Worm (Caenorhabditis elegans) whole organism, dauer: ENCODE data around the gene C14A6.12.

ENCODE experiments used
- unc-62 ChIP-seq: sonication (generic microtip); optimal IDR thresholded peaks from 2 replicates; lab custom pipeline; 2017; ENCODE audit warnings: missing biosample characterization, missing genetic modification reagents, missing genetic modification characterization

C14A6.12 gene

DNA sequence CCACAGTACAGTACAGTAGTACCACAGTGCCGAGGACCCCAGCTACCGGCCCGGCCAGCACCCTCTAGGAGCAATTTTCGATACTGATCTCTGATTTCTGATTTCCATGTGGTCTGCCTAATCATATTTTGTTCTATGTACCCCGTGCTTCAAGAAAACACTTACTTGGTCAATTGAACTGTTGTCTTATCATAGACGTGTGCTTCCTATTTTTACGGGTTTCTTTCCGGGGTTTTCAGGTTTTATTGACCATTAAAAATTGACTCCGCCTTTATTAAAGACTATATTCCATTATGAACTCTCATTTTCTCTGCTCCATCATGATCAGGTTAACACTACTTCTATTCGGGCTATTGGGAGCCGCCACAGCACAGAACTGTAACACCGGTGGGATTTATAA is 4.8 kb downstream of the C14A6.12 start, which contains the start of gene clec-48:
TSS of gene clec-48 (plus strand) at position 320 of the 400 bp plus-strand sequence.
- TF ChIP-seq unc-62 = no peak

DNA sequence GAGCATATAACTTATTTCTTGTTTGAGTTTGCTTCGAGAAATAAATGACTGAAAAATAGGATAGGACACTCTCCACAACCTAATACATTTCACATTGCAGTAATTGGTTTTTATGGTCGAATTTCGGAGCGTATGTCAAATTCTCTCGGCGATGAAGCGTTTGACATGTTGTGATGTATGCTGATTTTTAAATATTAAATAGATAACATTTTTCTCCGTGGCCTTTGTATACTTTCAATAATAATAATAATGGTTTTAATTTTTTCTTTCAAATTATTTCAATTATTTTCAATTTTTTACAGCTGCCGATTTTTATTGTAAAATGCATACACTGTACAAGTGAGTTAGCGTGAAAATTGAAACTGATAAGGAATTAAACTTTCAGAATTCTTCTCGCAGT is 16.4 kb downstream of the C14A6.12 start, which contains the start of gene C14A6.3:
TSS of gene C14A6.3 (plus strand) at position 301 of the 400 bp plus-strand sequence.
- TF ChIP-seq unc-62 = no peak

DNA sequence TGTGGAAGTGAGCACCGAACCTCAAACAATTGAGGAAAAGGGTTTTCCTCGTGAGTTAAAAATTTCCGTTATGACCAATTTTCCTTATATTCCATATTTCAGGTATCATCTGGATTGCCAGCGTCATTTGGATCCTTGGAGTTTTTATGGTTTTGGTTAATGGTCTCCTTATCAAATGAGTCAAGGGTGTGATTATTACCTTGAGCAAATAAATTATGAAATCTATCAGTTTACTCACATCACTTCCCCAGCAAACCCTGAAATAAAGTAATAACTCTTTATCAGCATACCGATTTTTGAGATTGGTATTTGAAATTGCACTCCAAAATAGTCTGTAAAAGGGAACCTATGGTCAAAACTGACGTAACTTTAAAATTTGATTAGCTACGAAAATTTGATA is 18.0 kb downstream of the C14A6.12 start:
- TF ChIP-seq unc-62 = no peak

DNA sequence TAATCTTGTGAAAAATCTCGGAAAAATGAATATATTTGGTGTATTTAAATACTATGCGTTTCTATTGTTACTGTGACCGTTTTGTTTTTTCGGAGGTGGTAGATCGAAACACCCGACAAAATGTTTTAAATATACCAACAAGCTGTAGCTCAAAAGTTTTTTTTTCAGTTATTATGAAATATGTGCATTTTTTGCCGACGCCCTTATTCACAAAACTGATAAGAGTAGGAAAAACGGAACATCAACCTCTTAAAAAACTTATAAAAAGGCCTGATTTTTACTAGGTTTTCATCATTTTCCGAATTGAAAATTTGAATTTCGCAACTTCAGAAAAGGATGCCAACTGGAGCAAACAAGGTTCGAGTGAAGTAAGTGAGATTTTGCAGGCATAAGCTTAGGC is 19.0 kb downstream of the C14A6.12 start, which contains the start of gene Y37H2A.14:
TSS of gene Y37H2A.14 (plus strand) at position 301 of the 400 bp plus-strand sequence.
- TF ChIP-seq unc-62 = no peak

DNA sequence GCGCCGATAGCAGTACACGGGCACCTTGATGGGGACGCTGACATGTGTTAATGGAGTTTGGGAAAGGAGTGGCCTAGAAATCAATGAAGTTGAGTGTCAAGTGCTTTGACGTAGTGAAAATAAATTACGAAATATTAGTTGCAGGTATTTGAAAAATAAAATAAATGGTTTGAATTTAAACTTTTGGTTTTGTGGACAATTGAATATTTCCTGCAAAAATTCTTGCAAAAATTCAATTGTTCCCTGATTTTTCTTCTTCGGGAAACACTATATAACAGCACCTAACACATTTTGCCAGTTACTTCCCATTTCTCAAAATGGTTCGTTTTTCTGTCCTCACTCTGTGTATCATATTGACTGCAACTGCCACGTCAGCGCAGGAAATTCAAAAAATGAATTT is 19.9 kb downstream of the C14A6.12 start, which contains the start of gene Y37H2A.13:
TSS of gene Y37H2A.13 (plus strand) at position 301 of the 400 bp plus-strand sequence.
- TF ChIP-seq unc-62 = no peak

DNA sequence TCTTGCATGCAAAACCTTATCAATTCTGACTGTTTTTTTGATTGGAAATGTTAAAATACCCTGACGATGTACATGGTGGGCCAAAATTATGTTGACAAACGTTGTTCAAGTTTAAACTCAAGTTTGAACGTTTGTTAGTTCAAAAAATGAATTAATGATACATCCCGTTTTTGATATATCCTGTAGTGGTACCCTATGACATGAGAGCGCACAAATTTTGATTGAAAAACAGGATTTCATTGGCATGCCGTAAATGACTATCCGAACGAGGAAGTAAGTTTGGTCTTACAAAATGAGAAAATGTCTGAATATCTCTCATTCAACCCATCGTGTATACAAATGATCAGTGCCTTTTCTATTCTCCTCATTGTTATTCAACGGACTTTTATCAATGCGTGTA is 21.3 kb downstream of the C14A6.12 start, which contains the start of gene Y37H2A.11:
TSS of gene Y37H2A.11 (plus strand) at position 301 of the 400 bp plus-strand sequence.
- no peak for TF ChIP-seq unc-62

DNA sequence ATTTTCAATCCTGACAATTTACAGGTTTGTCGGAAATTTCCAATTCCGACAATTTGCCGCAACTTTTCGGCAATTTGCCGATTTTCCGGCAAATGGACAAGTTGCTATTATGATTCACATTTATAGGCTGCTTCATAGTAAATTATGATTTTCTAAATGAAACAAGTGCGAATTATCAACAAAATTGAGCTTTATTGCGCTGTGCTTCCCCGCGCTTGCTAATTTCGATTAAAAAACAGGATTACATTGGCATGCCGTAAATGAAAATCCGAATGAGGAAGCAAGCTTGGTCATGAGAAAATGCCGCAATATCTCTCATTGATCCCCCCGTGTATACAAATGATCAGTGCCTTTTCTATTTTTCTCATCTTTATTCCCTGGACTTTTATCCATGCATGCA is 23.8 kb downstream of the C14A6.12 start, which contains the start of gene Y37H2A.10:
TSS of gene Y37H2A.10 (plus strand) at position 301 of the 400 bp plus-strand sequence.
- TF ChIP-seq unc-62 = no peak

DNA sequence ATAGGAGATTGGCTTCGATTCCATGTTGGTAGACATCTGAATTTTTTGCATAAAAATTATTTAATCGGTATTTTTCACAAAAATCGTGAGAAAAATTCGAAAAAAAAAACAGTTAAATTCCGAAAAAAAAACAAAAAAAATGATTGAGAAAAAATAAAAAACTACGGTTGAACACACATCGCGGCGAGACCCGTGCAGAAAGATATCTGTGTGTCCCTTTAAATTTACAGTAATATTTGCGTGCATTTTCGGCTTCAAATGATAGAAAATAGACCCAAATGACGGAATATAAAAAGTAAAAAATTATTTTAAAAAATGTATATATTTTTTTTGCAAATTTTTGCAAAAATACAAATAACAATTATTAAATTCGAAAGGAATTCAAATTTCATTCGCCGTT is 24.8 kb downstream of the C14A6.12 start:
- TF ChIP-seq unc-62 = no peak

DNA sequence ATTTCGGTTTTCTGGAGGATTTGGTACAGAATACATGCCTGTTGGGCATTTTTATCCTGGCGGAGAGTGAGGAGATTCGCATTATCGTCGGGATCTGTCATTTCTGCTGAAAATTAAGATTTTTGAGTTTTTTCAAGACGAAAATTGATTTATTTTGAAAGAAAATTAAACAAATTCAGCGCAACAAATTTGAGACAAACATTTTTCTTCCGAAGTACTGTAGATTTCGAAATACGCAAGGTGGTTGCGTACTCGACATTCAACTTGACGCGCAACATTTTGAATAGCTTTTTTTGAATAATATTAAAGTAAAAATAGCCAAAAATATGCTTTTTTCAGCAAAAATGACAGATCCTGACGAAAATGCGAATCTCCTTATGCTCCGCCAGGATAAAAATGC is 28.1 kb downstream of the C14A6.12 start, which contains the start of gene Y37H2A.7:
TSS of gene Y37H2A.7 (minus strand) at position 101 of the 400 bp plus-strand sequence.
- TF ChIP-seq unc-62 = no peak

DNA sequence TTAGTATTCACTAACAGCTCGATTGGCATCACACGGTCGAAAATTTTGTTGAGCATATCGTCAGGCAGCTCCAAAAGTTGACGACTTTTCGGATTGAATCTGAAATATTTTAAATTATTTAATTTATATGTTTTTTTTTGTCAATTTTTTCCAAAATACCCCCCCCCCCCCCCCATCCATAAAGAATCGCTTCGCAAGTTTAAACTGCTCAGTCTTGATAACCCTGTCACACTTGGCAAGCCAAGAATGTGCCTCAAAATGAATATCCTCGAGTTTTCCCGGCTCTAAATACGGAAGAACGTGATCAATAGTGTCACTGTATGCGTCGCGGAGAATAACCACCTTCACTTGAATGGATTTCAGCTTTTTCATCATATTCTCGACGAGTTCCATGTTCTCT is 29.3 kb downstream of the C14A6.12 start, which contains the start of gene Y37H2A.18:
TSS of gene Y37H2A.18 (minus strand) at position 101 of the 400 bp plus-strand sequence.
- TF ChIP-seq unc-62 = no peak

DNA sequence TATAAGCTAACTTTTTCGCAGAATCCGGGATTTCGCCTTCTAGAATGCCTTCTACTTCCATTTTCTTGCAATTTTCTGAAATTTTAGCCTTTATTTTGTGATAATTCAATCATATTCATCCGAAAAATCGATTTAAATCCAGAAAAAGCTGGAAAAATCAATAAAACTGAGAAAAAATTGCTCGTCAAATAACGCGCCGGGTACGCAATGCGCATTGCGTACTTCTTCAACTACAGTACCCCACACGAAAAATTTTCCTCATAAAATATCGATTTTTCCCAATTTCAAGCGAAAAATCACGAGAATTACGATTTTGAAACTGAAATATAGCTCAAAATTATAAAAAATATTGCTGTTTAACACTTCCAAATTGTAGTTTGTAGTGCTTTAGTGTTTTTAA is 31.4 kb downstream of the C14A6.12 start, which contains the start of gene Y37H2A.12:
TSS of gene Y37H2A.12 (minus strand) at position 81 of the 400 bp plus-strand sequence.
- TF ChIP-seq unc-62 = no peak

DNA sequence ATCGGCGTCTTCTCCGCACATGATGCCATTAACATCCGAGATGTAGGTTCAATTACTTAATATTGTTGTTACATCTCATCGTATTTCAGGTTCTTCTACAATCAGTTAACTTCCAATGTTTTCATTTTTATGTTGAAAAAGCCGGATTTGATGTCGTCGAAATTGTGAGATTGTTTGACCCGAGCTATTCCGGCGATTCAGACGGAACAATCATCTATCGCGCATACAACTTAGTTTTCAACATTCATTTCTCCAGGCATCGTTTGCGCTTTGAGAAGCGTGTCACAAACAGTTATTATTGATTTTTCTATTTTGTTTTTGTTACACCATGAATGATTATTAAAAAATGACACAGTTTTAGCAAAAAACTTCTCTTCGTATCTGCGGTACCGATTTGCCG is 33.9 kb downstream of the C14A6.12 start:
- TF ChIP-seq unc-62 = no peak

DNA sequence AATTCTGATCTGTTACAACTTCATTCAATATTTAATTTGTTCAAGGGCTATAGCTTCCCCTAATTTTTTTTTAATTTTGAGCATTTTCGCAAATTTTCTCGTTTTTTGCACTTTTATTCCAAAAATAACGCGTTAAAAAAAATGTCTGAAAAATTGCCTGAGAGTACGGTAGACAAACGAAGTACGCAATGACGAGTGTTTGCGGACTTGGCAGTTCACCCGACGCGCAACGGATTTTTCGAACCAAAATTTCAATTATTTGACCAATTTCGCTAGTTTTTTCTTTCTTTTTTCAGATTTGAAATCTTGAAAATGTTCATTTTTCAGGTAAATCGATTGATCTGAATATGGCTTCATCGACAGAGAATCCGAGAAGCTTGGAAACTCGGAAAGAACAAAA is 35.3 kb downstream of the C14A6.12 start, which contains the start of gene fbxa-211:
TSS of gene fbxa-211 (plus strand) at position 328 of the 400 bp plus-strand sequence.
- no peak for TF ChIP-seq unc-62

DNA sequence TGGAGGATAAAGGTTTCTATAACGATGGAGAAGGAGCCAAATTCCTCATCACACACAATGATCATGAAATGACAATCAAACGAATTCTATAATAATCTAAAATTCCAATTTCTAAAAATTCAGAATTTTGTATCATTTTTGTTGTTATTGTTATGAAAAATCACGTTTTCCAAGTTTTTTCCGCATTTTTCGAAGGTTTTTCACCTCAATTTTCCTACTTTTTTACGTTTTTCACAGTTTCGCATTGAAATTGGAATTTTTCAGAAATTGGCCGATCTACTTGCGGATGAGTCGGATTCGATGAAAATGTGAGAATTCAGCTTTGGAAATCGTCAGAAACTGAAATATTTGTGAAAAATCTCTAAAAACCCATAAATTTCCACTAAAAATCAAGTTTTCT is 37.4 kb downstream of the C14A6.12 start, which contains the start of gene fbxa-210:
TSS of gene fbxa-210 (plus strand) at position 301 of the 400 bp plus-strand sequence.
- no peak for TF ChIP-seq unc-62

DNA sequence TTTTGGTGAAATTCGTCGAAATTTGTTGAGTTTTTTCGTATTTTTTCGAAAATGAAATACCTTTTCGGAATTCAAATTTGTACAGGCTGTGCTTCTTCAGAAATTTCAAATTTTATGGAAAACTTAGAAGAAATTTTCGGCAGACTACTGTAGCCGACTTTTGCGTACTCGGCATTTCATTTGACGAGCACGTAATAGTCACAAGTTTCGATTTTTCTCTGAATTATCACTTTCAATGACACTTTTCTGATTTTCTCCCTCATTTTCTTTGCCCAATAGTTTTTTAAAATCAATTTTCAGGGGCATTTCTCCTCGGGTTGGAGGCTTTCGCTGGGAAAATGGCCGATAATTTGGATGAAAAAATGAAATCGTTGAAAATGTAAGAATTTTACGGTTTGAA is 38.8 kb downstream of the C14A6.12 start, which contains the start of gene fbxa-107:
TSS of gene fbxa-107 (plus strand) at position 301 of the 400 bp plus-strand sequence.
- no peak for TF ChIP-seq unc-62
